Worm (Caenorhabditis elegans) whole organism, early embryonic: Measurements from ENCODE around the gene F14D2.14.

Experiments
- B0310.2 ChIP-seq: sonication (generic microtip); optimal IDR thresholded peaks from 2 replicates; lab custom pipeline; 2016; ENCODE audit warnings: mild to moderate bottlenecking, missing genetic modification characterization, missing compliant biosample characterization
- F13C5.2 ChIP-seq: sonication (generic microtip); optimal IDR thresholded peaks from 2 replicates; lab custom pipeline; 2017; ENCODE audit warnings: mild to moderate bottlenecking, missing genetic modification characterization, inconsistent platforms, missing compliant biosample characterization
- aly-1 ChIP-seq: sonication (generic microtip); optimal IDR thresholded peaks from 2 replicates; lab custom pipeline; 2016; ENCODE audit warnings: missing genetic modification characterization, missing compliant biosample characterization
- ama-1 ChIP-seq: fragments of 150-350 bp; optimal IDR thresholded peaks from 2 replicates; lab custom pipeline; 2014
- ceh-13 ChIP-seq: fragments of 200-800 bp; sonication (Bioruptor generic); optimal IDR thresholded peaks from 2 replicates; lab custom pipeline; 2018; ENCODE audit warnings: mild to moderate bottlenecking, missing genetic modification characterization, missing compliant biosample characterization
- ceh-36 ChIP-seq: sonication (generic microtip); optimal IDR thresholded peaks from 2 replicates; lab custom pipeline; 2016; ENCODE audit warnings: missing genetic modification characterization, inconsistent platforms, missing compliant biosample characterization
- ets-7 ChIP-seq: sonication (generic microtip); optimal IDR thresholded peaks from 2 replicates; lab custom pipeline; 2016; ENCODE audit warnings: missing genotype, missing genetic modification characterization, missing compliant biosample characterization
- flt-1 ChIP-seq: fragments of 200-800 bp; sonication (Bioruptor generic); IDR thresholded peaks from 2 replicates; pipeline ENCODE4 v1.3.6; 2022; ENCODE audit warnings: missing genetic modification characterization, missing compliant biosample characterization
- hmbx-1 ChIP-seq: sonication (generic microtip); optimal IDR thresholded peaks from 2 replicates; lab custom pipeline; 2016; ENCODE audit warnings: mild to moderate bottlenecking, missing genetic modification characterization, missing compliant biosample characterization
- hmg-4 ChIP-seq: fragments of 200-800 bp; sonication (Bioruptor generic); optimal IDR thresholded peaks from 2 replicates; lab custom pipeline; 2018; ENCODE audit warnings: mild to moderate bottlenecking, missing genetic modification characterization, missing compliant biosample characterization
- hnd-1 ChIP-seq: sonication (generic microtip); optimal IDR thresholded peaks from 2 replicates; lab custom pipeline; 2016; ENCODE audit warnings: missing genetic modification characterization, missing compliant biosample characterization
- pes-1 ChIP-seq: fragments of 200-800 bp; sonication (Bioruptor generic); IDR thresholded peaks from 2 replicates; pipeline ENCODE4 v1.3.6; 2022; ENCODE audit warnings: missing genetic modification reagents, missing genetic modification characterization, missing compliant biosample characterization
- scrt-1 ChIP-seq: fragments of 200-800 bp; sonication (Bioruptor generic); IDR thresholded peaks from 2 replicates; pipeline ENCODE4 v1.3.6; 2022; ENCODE audit warnings: missing genetic modification characterization, missing compliant biosample characterization
- sea-1 ChIP-seq: fragments of 200-800 bp; sonication (Bioruptor generic); conservative IDR thresholded peaks from 2 replicates; pipeline ENCODE4 v1.3.6; 2022; ENCODE audit warnings: missing genetic modification characterization, missing compliant biosample characterization
- tbx-11 ChIP-seq: fragments of 200-800 bp; sonication (Bioruptor generic); IDR thresholded peaks from 2 replicates; pipeline ENCODE4 v1.3.6; 2022; ENCODE audit warnings: missing genetic modification characterization, missing compliant biosample characterization
- tbx-37 ChIP-seq: fragments of 200-800 bp; sonication (Bioruptor generic); conservative IDR thresholded peaks from 2 replicates; pipeline ENCODE4 v1.3.6; 2022; ENCODE audit warnings: missing genetic modification reagents, missing genetic modification characterization, missing compliant biosample characterization
- tra-4 ChIP-seq: sonication (generic microtip); optimal IDR thresholded peaks from 2 replicates; lab custom pipeline; 2017; ENCODE audit warnings: missing genetic modification characterization, missing compliant biosample characterization

The F14D2.14 gene

ce11 chrII:3376789-3377188 is 29.0 kb upstream of the F14D2.14 start, which contains the start of gene bath-9:
bath-9 (plus strand) TSS chrII:3377089.
- TF ChIP-seq ets-7 (tag; lab: Kevin White, UChicago): no peak
- no peak for TF ChIP-seq hmbx-1 (tag; lab: Kevin White, UChicago)
- TF ChIP-seq flt-1 (GFP tag; lab: Robert Waterston, UW): no peak
- TF ChIP-seq scrt-1 (GFP tag; lab: Robert Waterston, UW): no peak
- TF ChIP-seq ama-1 (lab: Kevin White, UChicago): no peak
- TF ChIP-seq ceh-13 (GFP tag; lab: Kevin White, UChicago): no peak
- TF ChIP-seq hmg-4 (GFP tag; lab: Kevin White, UChicago): no peak
- no peak for TF ChIP-seq B0310.2
- no peak for TF ChIP-seq tbx-11 (GFP tag; lab: Robert Waterston, UW)
- no peak for TF ChIP-seq tra-4 (tag; lab: Kevin White, UChicago)
- TF ChIP-seq pes-1 (GFP tag; lab: Robert Waterston, UW): no peak

ce11 chrII:3375302-3375701 is 27.5 kb upstream of the F14D2.14 start:
- TF ChIP-seq ceh-36 (tag; lab: Kevin White, UChicago) (no peak), hmbx-1 (tag; lab: Kevin White, UChicago) (no peak), hmg-4 (GFP tag; lab: Kevin White, UChicago) (no peak), F13C5.2 (tag; lab: Kevin White, UChicago) (no peak), ets-7 (tag; lab: Kevin White, UChicago) (no peak), ceh-13 (GFP tag; lab: Kevin White, UChicago) (no peak), sea-1 (no peak), flt-1 (GFP tag; lab: Robert Waterston, UW) (no peak), hnd-1 (tag; lab: Kevin White, UChicago) (no peak), tbx-11 (GFP tag; lab: Robert Waterston, UW) (no peak)

ce11 chrII:3374779-3375178 is 27.0 kb upstream of the F14D2.14 start, which contains the start of gene bath-10:
bath-10 (plus strand) TSS chrII:3375079.
- TF ChIP-seq hmbx-1 (tag; lab: Kevin White, UChicago) (no peak), tra-4 (tag; lab: Kevin White, UChicago) (no peak), aly-1 (tag; lab: Kevin White, UChicago) (no peak), F13C5.2 (tag; lab: Kevin White, UChicago) (no peak), pes-1 (GFP tag; lab: Robert Waterston, UW) (no peak), ets-7 (tag; lab: Kevin White, UChicago) (no peak), B0310.2 (no peak), tbx-37 (no peak), tbx-11 (GFP tag; lab: Robert Waterston, UW) (no peak), scrt-1 (GFP tag; lab: Robert Waterston, UW) (no peak), hnd-1 (tag; lab: Kevin White, UChicago) (no peak), ceh-36 (tag; lab: Kevin White, UChicago) (no peak), hmg-4 (GFP tag; lab: Kevin White, UChicago) (no peak), ceh-13 (GFP tag; lab: Kevin White, UChicago) (no peak), sea-1 (no peak), flt-1 (GFP tag; lab: Robert Waterston, UW) (no peak), ama-1 (lab: Kevin White, UChicago) (no peak)

ce11 chrII:3373875-3374274 is 26.1 kb upstream of the F14D2.14 start:
- TF ChIP-seq ama-1 (lab: Kevin White, UChicago) (no peak), ets-7 (tag; lab: Kevin White, UChicago) (peak; percentile 24), hnd-1 (tag; lab: Kevin White, UChicago) (no peak)

ce11 chrII:3371010-3371409 is 23.2 kb upstream of the F14D2.14 start, which contains the start of gene bath-23:
bath-23 (plus strand) TSS chrII:3371310.
- no peak for TF ChIP-seq B0310.2
- TF ChIP-seq flt-1 (GFP tag; lab: Robert Waterston, UW): no peak
- no peak for TF ChIP-seq hmg-4 (GFP tag; lab: Kevin White, UChicago)
- no peak for TF ChIP-seq aly-1 (tag; lab: Kevin White, UChicago)
- no peak for TF ChIP-seq hnd-1 (tag; lab: Kevin White, UChicago)
- no peak for TF ChIP-seq tbx-11 (GFP tag; lab: Robert Waterston, UW)
- TF ChIP-seq tbx-37: no peak
- no peak for TF ChIP-seq sea-1
- no peak for TF ChIP-seq tra-4 (tag; lab: Kevin White, UChicago)
- no peak for TF ChIP-seq pes-1 (GFP tag; lab: Robert Waterston, UW)
- TF ChIP-seq hmbx-1 (tag; lab: Kevin White, UChicago): no peak

ce11 chrII:3370061-3370460 is 22.3 kb upstream of the F14D2.14 start, which contains the start of gene Y49F6C.8:
Y49F6C.8 (minus strand) TSS chrII:3370111.
- TF ChIP-seq tbx-37: no peak
- no peak for TF ChIP-seq sea-1
- TF ChIP-seq scrt-1 (GFP tag; lab: Robert Waterston, UW): no peak
- TF ChIP-seq pes-1 (GFP tag; lab: Robert Waterston, UW): no peak
- no peak for TF ChIP-seq B0310.2
- no peak for TF ChIP-seq F13C5.2 (tag; lab: Kevin White, UChicago)
- no peak for TF ChIP-seq hmg-4 (GFP tag; lab: Kevin White, UChicago)
- no peak for TF ChIP-seq tra-4 (tag; lab: Kevin White, UChicago)

- TF ChIP-seq ets-7 (tag; lab: Kevin White, UChicago) (no peak), B0310.2 (no peak), pes-1 (GFP tag; lab: Robert Waterston, UW) (no peak), hmbx-1 (tag; lab: Kevin White, UChicago) (no peak), F13C5.2 (tag; lab: Kevin White, UChicago) (no peak), ceh-13 (GFP tag; lab: Kevin White, UChicago) (no peak), tra-4 (tag; lab: Kevin White, UChicago) (no peak), tbx-11 (GFP tag; lab: Robert Waterston, UW) (no peak), scrt-1 (GFP tag; lab: Robert Waterston, UW) (no peak), aly-1 (tag; lab: Kevin White, UChicago) (no peak), hmg-4 (GFP tag; lab: Kevin White, UChicago) (no peak), hnd-1 (tag; lab: Kevin White, UChicago) (no peak), flt-1 (GFP tag; lab: Robert Waterston, UW) (no peak), ceh-36 (tag; lab: Kevin White, UChicago) (no peak), sea-1 (no peak), ama-1 (lab: Kevin White, UChicago) (no peak)
These were observed 20.3 kb upstream of the F14D2.14 start, which contains the start of gene Y49F6C.7 for ce11 chrII:3368097-3368496. Y49F6C.7 (minus strand) TSS chrII:3368197.
